Worm (Caenorhabditis elegans) whole organism, young adult: ENCODE results near the gene nhr-87.

ENCODE experiments used
- D2030.7 ChIP-seq: fragments of 200-800 bp; sonication (Bioruptor generic); IDR thresholded peaks from 2 replicates; pipeline ENCODE4 v1.3.6; 2022; ENCODE audit warnings: missing genetic modification reagents, missing genetic modification characterization, missing compliant biosample characterization
- F10E7.11 ChIP-seq: sonication (generic microtip); optimal IDR thresholded peaks from 2 replicates; lab custom pipeline; 2017; ENCODE audit warnings: mild to moderate bottlenecking, missing genetic modification characterization, moderate library complexity, missing compliant biosample characterization
- F23B12.7 ChIP-seq: sonication (generic microtip); optimal IDR thresholded peaks from 2 replicates; lab custom pipeline; 2017; ENCODE audit warnings: missing genetic modification characterization, mild to moderate bottlenecking, missing compliant biosample characterization, antibody characterized with exemption, moderate library complexity; ENCODE audit not compliant: insufficient read depth
- F33H1.4 ChIP-seq: fragments of 200-800 bp; sonication (Bioruptor generic); IDR thresholded peaks from 2 replicates; pipeline ENCODE4 v1.3.6; 2022; ENCODE audit warnings: missing genetic modification reagents, missing genetic modification characterization, missing compliant biosample characterization
- F49E8.2 ChIP-seq: sonication (generic microtip); optimal IDR thresholded peaks from 3 replicates; lab custom pipeline; 2017; ENCODE audit warnings: missing genetic modification characterization, mild to moderate bottlenecking, missing compliant biosample characterization, antibody characterized with exemption, moderate library complexity; ENCODE audit not compliant: insufficient read depth
- F57C9.4 ChIP-seq: sonication (generic microtip); optimal IDR thresholded peaks from 2 replicates; lab custom pipeline; 2017; ENCODE audit warnings: mild to moderate bottlenecking, missing genetic modification characterization, missing compliant biosample characterization
- K11D2.4 ChIP-seq: fragments of 200-800 bp; sonication (Bioruptor generic); IDR thresholded peaks from 2 replicates; pipeline ENCODE4 v1.3.6; 2022; ENCODE audit warnings: missing genetic modification reagents, missing genetic modification characterization, missing compliant biosample characterization
- K12H6.12 ChIP-seq: fragments of 200-800 bp; sonication (Bioruptor generic); optimal IDR thresholded peaks from 2 replicates; lab custom pipeline; 2018; ENCODE audit warnings: mild to moderate bottlenecking, missing genetic modification characterization, missing compliant biosample characterization
- T07F8.4 ChIP-seq: sonication (generic microtip); optimal IDR thresholded peaks from 2 replicates; lab custom pipeline; 2016; ENCODE audit warnings: mild to moderate bottlenecking, missing genetic modification characterization, moderate library complexity, missing compliant biosample characterization
- T26A5.8 ChIP-seq: sonication (generic microtip); optimal IDR thresholded peaks from 2 replicates; lab custom pipeline; 2016; ENCODE audit warnings: missing genetic modification characterization, missing compliant biosample characterization
- aptf-2 ChIP-seq: fragments of 200-800 bp; sonication (Bioruptor generic); conservative IDR thresholded peaks from 2 replicates; pipeline ENCODE4 v1.3.6; 2022; ENCODE audit warnings: missing genetic modification reagents, missing genetic modification characterization, missing compliant biosample characterization
- athp-1 ChIP-seq: sonication (generic microtip); optimal IDR thresholded peaks from 2 replicates; lab custom pipeline; 2017; ENCODE audit warnings: mild to moderate bottlenecking, missing genetic modification characterization, missing compliant biosample characterization
- attf-5 ChIP-seq: fragments of 200-800 bp; sonication (Bioruptor generic); optimal IDR thresholded peaks from 2 replicates; lab custom pipeline; 2018; ENCODE audit warnings: mild to moderate bottlenecking, missing genetic modification characterization, missing compliant biosample characterization
- cebp-2 ChIP-seq: fragments of 200-800 bp; sonication (Bioruptor generic); IDR thresholded peaks from 2 replicates; pipeline ENCODE4 v1.3.6; 2022; ENCODE audit warnings: missing genetic modification characterization, missing compliant biosample characterization
- ceh-40 ChIP-seq: fragments of 200-800 bp; sonication (Bioruptor generic); IDR thresholded peaks from 2 replicates; pipeline ENCODE4 v1.3.6; 2022; ENCODE audit warnings: missing genetic modification characterization, missing compliant biosample characterization
- ceh-58 ChIP-seq: fragments of 200-800 bp; sonication (Bioruptor generic); IDR thresholded peaks from 2 replicates; pipeline ENCODE4 v1.3.6; 2022; ENCODE audit warnings: missing genetic modification characterization, missing compliant biosample characterization
- chd-7 ChIP-seq: sonication (generic microtip); optimal IDR thresholded peaks from 2 replicates; lab custom pipeline; 2016; ENCODE audit warnings: mild to moderate bottlenecking, missing genetic modification characterization, moderate library complexity, missing compliant biosample characterization
- dox-1 ChIP-seq: fragments of 200-800 bp; sonication (Bioruptor generic); IDR thresholded peaks from 2 replicates; pipeline ENCODE4 v1.3.6; 2022; ENCODE audit warnings: missing genetic modification reagents, missing genetic modification characterization, missing compliant biosample characterization
- efl-1 ChIP-seq: fragments of 150-350 bp; optimal IDR thresholded peaks from 2 replicates; lab custom pipeline; 2014; ENCODE audit warnings: missing biosample characterization, missing genetic modification reagents, missing genetic modification characterization
- egrh-3 ChIP-seq: fragments of 200-800 bp; sonication (Bioruptor generic); IDR thresholded peaks from 2 replicates; pipeline ENCODE4 v1.3.6; 2022; ENCODE audit warnings: missing genetic modification reagents, missing genetic modification characterization, missing compliant biosample characterization
- ekl-4 ChIP-seq: fragments of 200-800 bp; sonication (Bioruptor generic); IDR thresholded peaks from 2 replicates; pipeline ENCODE4 v1.3.6; 2022; ENCODE audit warnings: missing genetic modification reagents, missing genetic modification characterization, missing compliant biosample characterization
- gei-17 ChIP-seq: fragments of 200-800 bp; sonication (Bioruptor generic); optimal IDR thresholded peaks from 2 replicates; lab custom pipeline; 2018; ENCODE audit warnings: mild to moderate bottlenecking, missing genetic modification characterization, missing compliant biosample characterization
- him-1 ChIP-seq: sonication (generic microtip); optimal IDR thresholded peaks from 2 replicates; lab custom pipeline; 2016; ENCODE audit warnings: missing genotype, missing genetic modification reagents, missing genetic modification characterization, missing compliant biosample characterization
- hlh-12 ChIP-seq: sonication (generic microtip); optimal IDR thresholded peaks from 2 replicates; lab custom pipeline; 2016; ENCODE audit warnings: missing genetic modification characterization, missing compliant biosample characterization
- hrde-1 ChIP-seq: sonication (generic microtip); optimal IDR thresholded peaks from 2 replicates; lab custom pipeline; 2016; ENCODE audit warnings: missing genetic modification characterization, mild to moderate bottlenecking, missing compliant biosample characterization, moderate library complexity, missing genotype, missing genetic modification reagents, borderline replicate concordance
- hsf-1 ChIP-seq: fragments of 200-800 bp; sonication (Bioruptor generic); IDR thresholded peaks from 2 replicates; pipeline ENCODE4 v1.3.6; 2022; ENCODE audit warnings: missing genetic modification reagents, missing genetic modification characterization, missing compliant biosample characterization
- lin-26 ChIP-seq: fragments of 200-800 bp; sonication (Bioruptor generic); IDR thresholded peaks from 2 replicates; pipeline ENCODE4 v1.3.6; 2022; ENCODE audit warnings: missing genetic modification reagents, missing genetic modification characterization, missing compliant biosample characterization
- lin-54 ChIP-seq: fragments of 200-800 bp; sonication (Bioruptor generic); optimal IDR thresholded peaks from 2 replicates; lab custom pipeline; 2018; ENCODE audit warnings: mild to moderate bottlenecking, missing genetic modification characterization, missing compliant biosample characterization
- lir-1 ChIP-seq: fragments of 200-800 bp; sonication (Bioruptor generic); conservative IDR thresholded peaks from 2 replicates; pipeline ENCODE4 v1.3.6; 2022; ENCODE audit warnings: missing genetic modification reagents, missing genetic modification characterization, missing compliant biosample characterization
- lsl-1 ChIP-seq: fragments of 200-800 bp; sonication (Bioruptor generic); optimal IDR thresholded peaks from 2 replicates; lab custom pipeline; 2018; ENCODE audit warnings: mild to moderate bottlenecking, missing genetic modification characterization, moderate library complexity, missing compliant biosample characterization
- lsy-27 ChIP-seq: sonication (generic microtip); optimal IDR thresholded peaks from 2 replicates; lab custom pipeline; 2017; ENCODE audit warnings: missing genetic modification characterization, mild to moderate bottlenecking, missing compliant biosample characterization, antibody characterized with exemption, missing genotype, borderline replicate concordance; ENCODE audit not compliant: insufficient read depth
- mes-4 ChIP-seq: sonication (generic microtip); optimal IDR thresholded peaks from 2 replicates; lab custom pipeline; 2016; ENCODE audit warnings: missing genotype, missing genetic modification characterization, missing compliant biosample characterization
- nfya-1 ChIP-seq: sonication (generic microtip); optimal IDR thresholded peaks from 2 replicates; lab custom pipeline; 2017; ENCODE audit warnings: antibody characterized with exemption, missing compliant biosample characterization, missing genetic modification characterization, borderline replicate concordance; ENCODE audit not compliant: insufficient read depth
- nfyb-1 ChIP-seq: fragments of 200-800 bp; sonication (Bioruptor generic); IDR thresholded peaks from 2 replicates; pipeline ENCODE4 v1.3.6; 2022; ENCODE audit warnings: missing genetic modification reagents, missing genetic modification characterization, missing compliant biosample characterization
- nhr-27 ChIP-seq: fragments of 200-800 bp; sonication (Bioruptor generic); optimal IDR thresholded peaks from 2 replicates; lab custom pipeline; 2018; ENCODE audit warnings: mild to moderate bottlenecking, missing genetic modification characterization, moderate library complexity, missing compliant biosample characterization
- nhr-90 ChIP-seq: sonication (generic microtip); optimal IDR thresholded peaks from 2 replicates; lab custom pipeline; 2016; ENCODE audit warnings: missing genotype, mild to moderate bottlenecking, missing genetic modification characterization, missing compliant biosample characterization
- repo-1 ChIP-seq: sonication (generic microtip); optimal IDR thresholded peaks from 2 replicates; lab custom pipeline; 2017; ENCODE audit warnings: mild to moderate bottlenecking, missing genetic modification characterization, missing compliant biosample characterization
- sdz-38 ChIP-seq: sonication (generic microtip); optimal IDR thresholded peaks from 2 replicates; lab custom pipeline; 2016; ENCODE audit warnings: missing genotype, missing genetic modification characterization, missing compliant biosample characterization
- somi-1 ChIP-seq: fragments of 200-800 bp; sonication (Bioruptor generic); optimal IDR thresholded peaks from 2 replicates; lab custom pipeline; 2018; ENCODE audit warnings: mild to moderate bottlenecking, missing genetic modification characterization, missing compliant biosample characterization
- unc-130 ChIP-seq: sonication (generic microtip); optimal IDR thresholded peaks from 2 replicates; lab custom pipeline; 2016; ENCODE audit warnings: missing genetic modification reagents, missing genetic modification characterization, missing compliant biosample characterization
- unc-62 ChIP-seq: fragments of 150-350 bp; optimal IDR thresholded peaks from 2 replicates; lab custom pipeline; 2014; ENCODE audit warnings: missing biosample characterization, missing genetic modification reagents, missing genetic modification characterization
- xnd-1 ChIP-seq: sonication (generic microtip); optimal IDR thresholded peaks from 2 replicates; lab custom pipeline; 2016; ENCODE audit warnings: missing genotype, missing genetic modification reagents, missing genetic modification characterization, missing compliant biosample characterization
- ztf-18 ChIP-seq: sonication (generic microtip); optimal IDR thresholded peaks from 2 replicates; lab custom pipeline; 2016; ENCODE audit warnings: missing genotype, mild to moderate bottlenecking, missing genetic modification characterization, missing compliant biosample characterization
- ztf-3 ChIP-seq: fragments of 200-800 bp; sonication (Bioruptor generic); optimal IDR thresholded peaks from 2 replicates; lab custom pipeline; 2018; ENCODE audit warnings: mild to moderate bottlenecking, missing genetic modification characterization, missing compliant biosample characterization

nhr-87 gene

ce11 chrIV:1595802-1596201 lies 28.0 kb upstream of the nhr-87 start, which contains the start of gene npp-8 (continued):
- TF ChIP-seq nfya-1 (tag; lab: Kevin White, UChicago), result no peak
- TF ChIP-seq chd-7, result peak; percentile 65
- TF ChIP-seq lir-1 (GFP tag; lab: Robert Waterston, UW), result no peak; the same call in 1 of the 2 replicates
- TF ChIP-seq T26A5.8 (tag; lab: Kevin White, UChicago), result no peak
- TF ChIP-seq repo-1 (tag; lab: Kevin White, UChicago), result peak; percentile 73
- TF ChIP-seq attf-5 (GFP tag; lab: Kevin White, UChicago), result peak; percentile 96
- 0 out of 2 replicates have a peak, but pooled peaks have one; percentile 39 for TF ChIP-seq ceh-40 (GFP tag; lab: Robert Waterston, UW)
- TF ChIP-seq lin-54, result peak; percentile 96
- TF ChIP-seq efl-1, result peak; percentile 93
- no peak for TF ChIP-seq nhr-27
- TF ChIP-seq F23B12.7 (tag; lab: Kevin White, UChicago), result peak; percentile 89
- peak; percentile 72 for TF ChIP-seq K12H6.12 (tag; lab: Kevin White, UChicago)
- TF ChIP-seq mes-4, result no peak
- TF ChIP-seq F49E8.2 (tag; lab: Kevin White, UChicago), result peak; percentile 79
- TF ChIP-seq nfyb-1 (GFP tag; lab: Robert Waterston, UW), result peak; percentile 81
- peak; percentile 54 for TF ChIP-seq ztf-18
- no peak for TF ChIP-seq F57C9.4 (tag; lab: Kevin White, UChicago)
- peak; percentile 34 for TF ChIP-seq gei-17
- TF ChIP-seq xnd-1 (tag; lab: Kevin White, UChicago), result peak; percentile 74
- TF ChIP-seq hlh-12 (tag; lab: Kevin White, UChicago), result no peak
- peak; percentile 78 for TF ChIP-seq lsl-1 (GFP tag; lab: Kevin White, UChicago)
- TF ChIP-seq ekl-4, result peak; percentile 80
- no peak for TF ChIP-seq lsy-27 (tag; lab: Kevin White, UChicago)
- peak; percentile 57 for TF ChIP-seq hrde-1 (tag; lab: Kevin White, UChicago)
- no peak for TF ChIP-seq T07F8.4 (tag; lab: Kevin White, UChicago)
- TF ChIP-seq hsf-1 (GFP tag; lab: Robert Waterston, UW), result peak; percentile 58
- TF ChIP-seq sdz-38, result no peak
- no peak for TF ChIP-seq him-1 (tag; lab: Kevin White, UChicago)
- TF ChIP-seq athp-1 (tag; lab: Kevin White, UChicago), result peak; percentile 92
- peak; percentile 24 for TF ChIP-seq nhr-90
- TF ChIP-seq ceh-58, result no peak
- peak; percentile 57; the same call in 1 of the 2 replicates for TF ChIP-seq lin-26
- TF ChIP-seq aptf-2 (GFP tag; lab: Robert Waterston, UW), result peak; percentile 75; the same call in 1 of the 2 replicates
- TF ChIP-seq egrh-3 (GFP tag; lab: Robert Waterston, UW), result peak; percentile 65
- peak; percentile 14 for TF ChIP-seq somi-1 (GFP tag; lab: Kevin White, UChicago)
- TF ChIP-seq unc-130 (GFP tag; lab: Kevin White, UChicago), result peak; percentile 83
- peak; percentile 69 for TF ChIP-seq K11D2.4 (GFP tag; lab: Robert Waterston, UW)
- TF ChIP-seq, all 124 proteins: peak for 81

ce11 chrIV:1597018-1597417 lies 26.8 kb upstream of the nhr-87 start, which contains the start of gene ced-2:
Gene ced-2 (plus strand): TSS chrIV:1597318.
- TF ChIP-seq ceh-58 (no peak), D2030.7 (GFP tag; lab: Robert Waterston, UW) (no peak), unc-62 (no peak), F33H1.4 (GFP tag; lab: Robert Waterston, UW) (no peak), hsf-1 (GFP tag; lab: Robert Waterston, UW) (no peak), dox-1 (GFP tag; lab: Robert Waterston, UW) (no peak), cebp-2 (no peak), F10E7.11 (tag; lab: Kevin White, UChicago) (no peak), ztf-3 (GFP tag; lab: Kevin White, UChicago) (no peak), F57C9.4 (tag; lab: Kevin White, UChicago) (no peak)
